Fruit fly (Drosophila melanogaster) whole organism, wandering third instar larva: Measurements from ENCODE around the gene His3.3A.

Source experiments
- Abd-B ChIP-seq: fragments of >200 bp; optimal IDR thresholded peaks from 2 replicates; lab custom pipeline; 2017; ENCODE audit warnings: missing biosample characterization, missing genetic modification characterization
- CG32264 ChIP-seq: fragments of 200-800 bp; sonication (Bioruptor generic); optimal IDR thresholded peaks from 2 replicates; lab custom pipeline; 2016; ENCODE audit warnings: missing biosample characterization, missing genetic modification characterization
- CG9705 ChIP-seq: fragments of 200-800 bp; sonication (Bioruptor generic); optimal IDR thresholded peaks from 2 replicates; lab custom pipeline; 2018; ENCODE audit warnings: missing biosample characterization, mild to moderate bottlenecking, missing genetic modification characterization
- CrebA ChIP-seq: fragments of 200-800 bp; sonication (Bioruptor generic); optimal IDR thresholded peaks from 2 replicates; lab custom pipeline; 2016; ENCODE audit warnings: missing biosample characterization, mild to moderate bottlenecking, missing genetic modification characterization, borderline replicate concordance
- Dfd ChIP-seq: fragments of >200 bp; optimal IDR thresholded peaks from 2 replicates; lab custom pipeline; 2017; ENCODE audit warnings: missing biosample characterization, missing genetic modification characterization
- Dif ChIP-seq: fragments of 200-275, 200-300 bp; sonication (Bioruptor generic); optimal IDR thresholded peaks from 2 replicates; lab custom pipeline; 2018; ENCODE audit warnings: missing biosample characterization, missing genetic modification characterization; ENCODE audit not compliant: partially characterized antibody
- GATAd ChIP-seq: sonication (Bioruptor generic); optimal IDR thresholded peaks from 2 replicates; lab custom pipeline; 2016; ENCODE audit warnings: missing biosample characterization, missing genetic modification characterization
- HLH106 ChIP-seq: fragments of 200-800 bp; optimal IDR thresholded peaks from 3 replicates; lab custom pipeline; 2019; ENCODE audit warnings: missing biosample characterization, mild to moderate bottlenecking, missing genetic modification characterization, moderate library complexity
- Hnf4 ChIP-seq: fragments of 200-800 bp; sonication (Bioruptor generic); optimal IDR thresholded peaks from 2 replicates; lab custom pipeline; 2016; ENCODE audit warnings: missing biosample characterization, mild to moderate bottlenecking, missing genetic modification characterization
- Hr78 ChIP-seq: fragments of >200 bp; optimal IDR thresholded peaks from 2 replicates; lab custom pipeline; 2017; ENCODE audit warnings: missing biosample characterization, missing genetic modification characterization
- Hr83 ChIP-seq: fragments of 200-300 bp; sonication (Bioruptor generic); optimal IDR thresholded peaks from 2 replicates; lab custom pipeline; 2016; ENCODE audit warnings: missing biosample characterization, mild to moderate bottlenecking, missing genetic modification characterization, moderate library complexity; ENCODE audit not compliant: poor library complexity, severe bottlenecking
- Mio ChIP-seq: sonication (Bioruptor generic); optimal IDR thresholded peaks from 2 replicates; lab custom pipeline; 2016; ENCODE audit warnings: missing biosample characterization, missing genetic modification characterization
- Myc ChIP-seq: fragments of >200 bp; optimal IDR thresholded peaks from 2 replicates; lab custom pipeline; 2017
- N ChIP-seq: fragments of >200 bp; optimal IDR thresholded peaks from 2 replicates; lab custom pipeline; 2018; ENCODE audit warnings: missing biosample characterization, missing external identifiers, missing genetic modification characterization
- OdsH ChIP-seq: fragments of 200-800 bp; sonication (Bioruptor generic); optimal IDR thresholded peaks from 2 replicates; lab custom pipeline; 2016; ENCODE audit warnings: missing biosample characterization, mild to moderate bottlenecking, missing genetic modification characterization
- Rel ChIP-seq, 2 experiments: fragments of 200-800 bp; sonication (Bioruptor generic) in 1 of 2; optimal IDR thresholded peaks; 2 replicates in 1 of 2; 3 replicates in 1 of 2; lab custom pipeline; 2016 to 2019; ENCODE audit warnings: mild to moderate bottlenecking in 2 of 2, missing biosample characterization in 2 of 2, missing genetic modification characterization in 2 of 2, moderate library complexity in 1 of 2
- Sp1 ChIP-seq: fragments of 200-800 bp; sonication (Bioruptor generic); optimal IDR thresholded peaks from 3 replicates; lab custom pipeline; 2019; ENCODE audit warnings: missing biosample characterization, mild to moderate bottlenecking, missing genetic modification characterization, moderate library complexity
- br ChIP-seq: fragments of 200-800 bp; sonication (Bioruptor generic); optimal IDR thresholded peaks from 2 replicates; lab custom pipeline; 2016; ENCODE audit warnings: missing biosample characterization, missing genetic modification characterization
- dsf ChIP-seq: sonication (Bioruptor generic); optimal IDR thresholded peaks from 2 replicates; lab custom pipeline; 2016; ENCODE audit warnings: missing biosample characterization, missing genetic modification characterization, borderline replicate concordance
- ey ChIP-seq: fragments of 200-800 bp; sonication (Bioruptor generic); optimal IDR thresholded peaks from 2 replicates; lab custom pipeline; 2016; ENCODE audit warnings: missing biosample characterization, missing genetic modification characterization
- foxo ChIP-seq, 2 experiments: fragments of 200-800 bp; sonication (Bioruptor generic); optimal IDR thresholded peaks; 2 replicates in 1 of 2; 3 replicates in 1 of 2; lab custom pipeline; 2016 to 2017; ENCODE audit warnings: missing biosample characterization in 2 of 2, missing genetic modification characterization in 2 of 2
- fru ChIP-seq: fragments of 200-800 bp; sonication (Bioruptor generic); optimal IDR thresholded peaks from 3 replicates; lab custom pipeline; 2016; ENCODE audit warnings: missing biosample characterization, mild to moderate bottlenecking, missing genetic modification characterization
- h ChIP-seq: fragments of 200-800 bp; sonication (Bioruptor generic); optimal IDR thresholded peaks from 3 replicates; lab custom pipeline; 2016; ENCODE audit warnings: missing biosample characterization, mild to moderate bottlenecking, missing genetic modification characterization
- jim ChIP-seq: fragments of 175-275, 200-325 bp; sonication (Bioruptor generic); optimal IDR thresholded peaks from 2 replicates; lab custom pipeline; 2016; ENCODE audit warnings: missing biosample characterization, mild to moderate bottlenecking, missing genetic modification characterization
- pan ChIP-seq: fragments of >200 bp; optimal IDR thresholded peaks from 2 replicates; lab custom pipeline; 2017
- psq ChIP-seq: fragments of 200-800 bp; sonication (Bioruptor generic); optimal IDR thresholded peaks from 3 replicates; lab custom pipeline; 2017; ENCODE audit warnings: missing biosample characterization, mild to moderate bottlenecking, missing genetic modification characterization, moderate library complexity
- rgr ChIP-seq: fragments of 200-800 bp; sonication (Bioruptor generic); optimal IDR thresholded peaks from 3 replicates; lab custom pipeline; 2016; ENCODE audit warnings: missing biosample characterization, mild to moderate bottlenecking, missing genetic modification characterization
- sage ChIP-seq: fragments of 200-800 bp; sonication (Bioruptor generic); optimal IDR thresholded peaks from 2 replicates; lab custom pipeline; 2016; ENCODE audit warnings: missing biosample characterization, mild to moderate bottlenecking, missing genetic modification characterization
- tai ChIP-seq: sonication (Bioruptor generic); optimal IDR thresholded peaks from 2 replicates; lab custom pipeline; 2016; ENCODE audit warnings: missing biosample characterization, missing genetic modification characterization
- usp ChIP-seq: fragments of >200 bp; optimal IDR thresholded peaks from 2 replicates; lab custom pipeline; 2017; ENCODE audit warnings: missing biosample characterization, missing genetic modification characterization

His3.3A gene

DNA sequence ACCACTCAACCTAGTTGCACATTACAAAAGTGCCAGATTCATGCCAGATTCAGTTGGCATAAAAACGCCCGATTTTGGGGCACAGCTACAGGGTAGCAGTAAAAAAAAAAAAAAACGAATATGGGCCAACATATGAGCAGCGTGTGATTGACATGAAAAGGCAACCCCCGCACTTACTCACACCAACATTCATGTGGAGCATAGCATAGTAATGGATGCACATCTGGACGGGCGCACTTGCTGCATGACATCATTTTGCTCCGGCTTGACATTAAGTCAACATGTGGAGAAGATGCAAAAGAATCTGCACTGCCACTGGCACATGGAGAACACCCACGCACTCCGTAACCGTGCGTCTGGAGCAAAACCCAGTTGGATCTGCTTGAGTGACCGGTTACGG lies 32.3 kb upstream of the His3.3A start:
- TF ChIP-seq Rel (GFP tag; optimal IDR thresholded peaks at IDR 0.05; lab: Kevin White, UChicago) (no peak), Rel (tag; optimal IDR thresholded peaks at IDR 0.05; lab: Kevin White, UChicago) (no peak), Dif (GFP tag; lab: Kevin White, UChicago) (no peak), CrebA (GFP tag; lab: Kevin White, UChicago) (no peak), foxo (GFP tag; optimal IDR thresholded peaks at IDR 0.05; lab: Kevin White, UChicago) (no peak), jim (GFP tag; lab: Kevin White, UChicago) (no peak), sage (GFP tag; lab: Kevin White, UChicago) (no peak), ey (GFP tag; lab: Kevin White, UChicago) (no peak), Mio (GFP tag; lab: Kevin White, UChicago) (no peak), N (GFP tag; lab: Kevin White, UChicago) (no peak), pan (no peak), CG32264 (GFP tag; lab: Kevin White, UChicago) (no peak), dsf (no peak), HLH106 (tag; lab: Kevin White, UChicago) (no peak), CG9705 (GFP tag; lab: Kevin White, UChicago) (no peak)
- TF ChIP-seq, all 38 proteins: peak for 0

DNA sequence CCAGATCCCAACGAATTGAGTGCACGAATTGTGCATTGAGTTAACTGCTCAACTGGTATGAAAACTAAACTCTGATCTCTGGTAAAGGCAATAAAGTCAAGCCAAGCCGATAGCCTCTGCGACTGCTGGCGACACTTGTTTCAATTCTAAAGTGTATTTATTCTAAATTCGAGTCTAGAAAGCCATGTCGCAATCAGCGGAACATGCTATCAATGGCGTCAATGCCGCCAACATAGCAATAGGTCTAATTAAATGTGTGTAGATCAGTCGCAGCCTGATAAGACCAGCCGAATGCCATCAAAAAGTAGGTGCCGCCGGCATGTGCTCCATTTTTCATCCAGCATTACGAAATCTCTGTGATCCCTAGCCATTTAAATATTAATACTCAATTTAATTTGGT lies 29.3 kb upstream of the His3.3A start:
- no peak for TF ChIP-seq br (GFP tag; lab: Kevin White, UChicago)
- no peak for TF ChIP-seq tai
- no peak for TF ChIP-seq foxo (GFP tag; optimal IDR thresholded peaks at IDR 0.05; lab: Kevin White, UChicago)
- TF ChIP-seq dsf = no peak
- TF ChIP-seq CG9705 (GFP tag; lab: Kevin White, UChicago) = no peak
- no peak for TF ChIP-seq GATAd
- no peak for TF ChIP-seq Hnf4 (GFP tag; lab: Kevin White, UChicago)
- TF ChIP-seq ey (GFP tag; lab: Kevin White, UChicago) = no peak
- TF ChIP-seq HLH106 (tag; lab: Kevin White, UChicago) = no peak
- TF ChIP-seq Abd-B (GFP tag; lab: Kevin White, UChicago) = no peak
- no peak for TF ChIP-seq OdsH (GFP tag; lab: Kevin White, UChicago)
- TF ChIP-seq Hr78 = no peak
- TF ChIP-seq pan = no peak
- TF ChIP-seq Sp1 (GFP tag; lab: Kevin White, UChicago) = no peak
- TF ChIP-seq psq (GFP tag; lab: Kevin White, UChicago) = no peak
- TF ChIP-seq N (GFP tag; lab: Kevin White, UChicago) = no peak
- no peak for TF ChIP-seq Hr83 (GFP tag; lab: Kevin White, UChicago)
- TF ChIP-seq Mio (GFP tag; lab: Kevin White, UChicago) = no peak
- TF ChIP-seq usp (GFP tag; lab: Kevin White, UChicago) = no peak

DNA sequence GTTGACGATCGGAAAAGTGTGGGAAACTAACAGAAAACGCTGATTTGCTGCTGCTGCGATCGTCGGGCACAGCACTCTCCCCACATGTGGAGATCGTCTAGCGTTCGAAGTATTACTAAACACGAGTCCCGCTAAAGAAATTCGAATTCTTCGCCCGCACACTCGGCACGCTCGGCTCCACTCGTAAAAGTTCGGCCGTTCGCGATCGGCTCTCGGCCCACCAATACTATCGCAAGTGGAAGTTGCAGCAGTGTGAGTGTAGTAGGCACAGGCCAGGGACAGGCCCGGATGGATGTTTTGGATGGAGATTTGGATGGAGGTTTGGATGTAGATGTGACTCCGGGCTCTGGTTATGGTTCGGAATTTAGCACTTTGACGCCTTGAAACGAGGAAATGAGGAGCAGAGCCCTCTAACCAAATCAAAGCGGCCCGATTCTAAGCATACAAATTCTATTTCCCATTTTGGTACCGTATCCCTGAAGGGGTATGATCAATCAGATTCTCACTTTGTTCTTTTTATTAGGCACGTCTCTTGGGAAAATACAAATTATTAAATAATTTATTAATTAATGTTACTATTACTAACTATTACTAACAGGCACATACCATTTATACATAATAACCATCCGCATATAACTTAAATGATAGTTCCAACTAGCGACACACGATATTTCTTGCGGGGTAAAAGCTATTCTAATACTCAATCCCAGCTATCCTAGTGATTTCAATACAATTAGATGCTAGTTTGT lies 27.4 kb upstream of the His3.3A start:
- TF ChIP-seq Rel (GFP tag; optimal IDR thresholded peaks at IDR 0.05; lab: Kevin White, UChicago) = no peak
- TF ChIP-seq Rel (tag; optimal IDR thresholded peaks at IDR 0.05; lab: Kevin White, UChicago) = peak; percentile 10
- no peak for TF ChIP-seq ey (GFP tag; lab: Kevin White, UChicago)

DNA sequence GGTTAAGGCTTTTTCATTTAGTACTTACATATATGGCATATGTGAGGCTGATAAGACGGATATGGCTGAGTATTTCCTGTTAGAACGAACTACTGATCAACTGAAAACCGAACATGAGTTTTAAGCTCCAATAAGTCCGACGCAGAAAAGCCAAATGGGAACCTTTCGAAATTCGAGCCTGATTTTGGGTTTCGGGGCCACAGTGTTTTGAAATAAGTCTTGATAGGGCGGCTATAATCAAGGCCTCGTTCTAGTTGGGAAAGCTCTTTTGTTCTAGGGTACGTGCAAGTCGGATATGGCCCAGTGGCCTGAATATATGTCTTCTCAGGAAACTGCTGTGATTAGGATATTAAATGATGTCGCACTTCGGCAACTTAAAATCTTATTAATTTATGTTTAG lies 26.8 kb upstream of the His3.3A start, which contains the start of gene vkg:
Gene vkg (minus strand): TSS at position 101 of the 400 bp plus-strand sequence.
- no peak for TF ChIP-seq Dfd (GFP tag; lab: Kevin White, UChicago)
- TF ChIP-seq Hnf4 (GFP tag; lab: Kevin White, UChicago) = no peak
- TF ChIP-seq CG32264 (GFP tag; lab: Kevin White, UChicago) = no peak
- no peak for TF ChIP-seq Hr83 (GFP tag; lab: Kevin White, UChicago)
- no peak for TF ChIP-seq Myc (lab: Kevin White, UChicago)
- TF ChIP-seq jim (GFP tag; lab: Kevin White, UChicago) = no peak
- no peak for TF ChIP-seq ey (GFP tag; lab: Kevin White, UChicago)
- TF ChIP-seq Hr78 = no peak
- no peak for TF ChIP-seq h (GFP tag; lab: Kevin White, UChicago)
- no peak for TF ChIP-seq sage (GFP tag; lab: Kevin White, UChicago)
- no peak for TF ChIP-seq rgr (GFP tag; lab: Kevin White, UChicago)
- no peak for TF ChIP-seq fru (GFP tag; lab: Kevin White, UChicago)
